Fruit fly (Drosophila melanogaster) whole organism, adult: ENCODE measurements around the gene Gs1.

Source experiments
- CG11617 ChIP-seq: fragments of 200-800 bp; sonication (Bioruptor generic); optimal IDR thresholded peaks from 2 replicates; lab custom pipeline; 2017; ENCODE audit warnings: mild to moderate bottlenecking, missing biosample characterization, missing genetic modification reagents, missing genetic modification characterization
- CG12768 ChIP-seq: fragments of 200-800 bp; sonication (Bioruptor generic); optimal IDR thresholded peaks from 2 replicates; lab custom pipeline; 2017; ENCODE audit warnings: missing biosample characterization, missing genetic modification characterization, mild to moderate bottlenecking, moderate library complexity, missing genetic modification reagents
- CG5204 ChIP-seq: fragments of 200-800 bp; sonication (Bioruptor generic); optimal IDR thresholded peaks from 2 replicates; lab custom pipeline; 2016; ENCODE audit warnings: missing biosample characterization, missing genetic modification characterization
- CG7101 ChIP-seq: fragments of 200-800 bp; sonication (Bioruptor generic); optimal IDR thresholded peaks from 2 replicates; lab custom pipeline; 2018; ENCODE audit warnings: missing biosample characterization, mild to moderate bottlenecking, missing genetic modification characterization, moderate library complexity
- Crg-1 ChIP-seq: fragments of 200-800 bp; sonication (Bioruptor generic); optimal IDR thresholded peaks from 2 replicates; lab custom pipeline; 2016; ENCODE audit warnings: missing biosample characterization, missing genetic modification characterization
- Hr96 ChIP-seq: fragments of 200-800 bp; sonication (Bioruptor generic); optimal IDR thresholded peaks from 2 replicates; lab custom pipeline; 2016; ENCODE audit warnings: missing biosample characterization, missing genetic modification characterization
- bab1 ChIP-seq: fragments of 200-800 bp; sonication (Bioruptor generic); optimal IDR thresholded peaks from 3 replicates; lab custom pipeline; 2019; ENCODE audit warnings: missing biosample characterization, mild to moderate bottlenecking, missing genetic modification characterization, moderate library complexity
- cic ChIP-seq: fragments of 200-800 bp; sonication (Bioruptor generic); optimal IDR thresholded peaks from 2 replicates; lab custom pipeline; 2017; ENCODE audit warnings: missing biosample characterization, mild to moderate bottlenecking, missing genetic modification characterization, moderate library complexity
- kay ChIP-seq: fragments of 200-800 bp; sonication (Bioruptor generic); peaks from one replicate; lab custom pipeline; 2016; ENCODE audit warnings: missing biosample characterization, missing genetic modification characterization, borderline replicate concordance
- pad ChIP-seq: fragments of 200-800 bp; sonication (Bioruptor generic); optimal IDR thresholded peaks from 3 replicates; lab custom pipeline; 2017; ENCODE audit warnings: missing biosample characterization, missing genetic modification characterization, mild to moderate bottlenecking, moderate library complexity, missing genetic modification reagents

- TF ChIP-seq CG7101 (tag; lab: Kevin White, UChicago) (no peak), pad (GFP tag; lab: Kevin White, UChicago) (no peak), Hr96 (no peak), kay (GFP tag; lab: Kevin White, UChicago) (peak; percentile 89), CG5204 (no peak), bab1 (GFP tag; lab: Kevin White, UChicago) (peak; percentile 1), cic (GFP tag; lab: Kevin White, UChicago) (peak; percentile 69), CG11617 (GFP tag; lab: Kevin White, UChicago) (no peak), Crg-1 (GFP tag; lab: Kevin White, UChicago) (no peak), CG12768 (GFP tag; lab: Kevin White, UChicago) (peak; percentile 17)
These were observed 38.5 kb downstream of the Gs1 start for dm6 chr2L:170383-170782.
